Fruit fly (Drosophila melanogaster) whole organism, prepupa: Measurements from ENCODE around the gene CG17776.

Experiments
- Blimp-1 ChIP-seq: fragments of 200-800 bp; sonication (Bioruptor generic); optimal IDR thresholded peaks from 3 replicates; lab custom pipeline; 2017; ENCODE audit warnings: missing biosample characterization, missing genetic modification characterization, mild to moderate bottlenecking, moderate library complexity, missing genetic modification reagents
- CG10631 ChIP-seq: fragments of 200-800 bp; sonication (Bioruptor generic); optimal IDR thresholded peaks from 2 replicates; lab custom pipeline; 2016; ENCODE audit warnings: missing biosample characterization, missing genetic modification characterization
- CG10669 ChIP-seq: fragments of 200-800 bp; sonication (Bioruptor generic); optimal IDR thresholded peaks from 3 replicates; lab custom pipeline; 2018; ENCODE audit warnings: missing biosample characterization, mild to moderate bottlenecking, missing genetic modification characterization, moderate library complexity
- CG11294 ChIP-seq: fragments of 200-800 bp; sonication (Bioruptor generic); IDR thresholded peaks from 2 replicates; pipeline ENCODE4 v1.3.6; 2022; ENCODE audit warnings: missing biosample characterization, missing genetic modification characterization
- CG11902 ChIP-seq: fragments of 200-800 bp; sonication (Bioruptor generic); optimal IDR thresholded peaks from 3 replicates; lab custom pipeline; 2016; ENCODE audit warnings: missing biosample characterization, missing genetic modification characterization
- CG15336 ChIP-seq: fragments of 200-800 bp; sonication (Bioruptor generic); IDR thresholded peaks from 2 replicates; pipeline ENCODE4 v1.3.6; 2022; ENCODE audit warnings: missing biosample characterization, missing genetic modification characterization
- CG1621 ChIP-seq: fragments of 200-800 bp; sonication (Bioruptor generic); optimal IDR thresholded peaks from 3 replicates; lab custom pipeline; 2018; ENCODE audit warnings: missing biosample characterization, mild to moderate bottlenecking, missing genetic modification characterization
- CG16779 ChIP-seq: fragments of 200-800 bp; sonication (Bioruptor generic); optimal IDR thresholded peaks from 3 replicates; lab custom pipeline; 2017; ENCODE audit warnings: missing biosample characterization, mild to moderate bottlenecking, missing genetic modification characterization
- CG32006 ChIP-seq: fragments of 200-800 bp; sonication (Bioruptor generic); optimal IDR thresholded peaks from 3 replicates; lab custom pipeline; 2017; ENCODE audit warnings: missing biosample characterization, mild to moderate bottlenecking, missing genetic modification characterization
- CG34406 ChIP-seq: fragments of 200-800 bp; sonication (Bioruptor generic); optimal IDR thresholded peaks from 3 replicates; lab custom pipeline; 2016; ENCODE audit warnings: missing biosample characterization, missing genetic modification characterization
- CG3919 ChIP-seq: fragments of 200-800 bp; sonication (Bioruptor generic); optimal IDR thresholded peaks from 3 replicates; lab custom pipeline; 2016; ENCODE audit warnings: missing biosample characterization, missing genetic modification characterization
- CG4318 ChIP-seq: fragments of 200-800 bp; sonication (Bioruptor generic); optimal IDR thresholded peaks from 3 replicates; lab custom pipeline; 2017; ENCODE audit warnings: missing biosample characterization, mild to moderate bottlenecking, missing genetic modification characterization
- CG6163 ChIP-seq: fragments of 200-800 bp; sonication (Bioruptor generic); IDR thresholded peaks from 3 replicates; pipeline ENCODE4 v1.3.6; 2022; ENCODE audit warnings: missing biosample characterization, missing genetic modification characterization
- CG6276 ChIP-seq: fragments of 200-800 bp; sonication (Bioruptor generic); optimal IDR thresholded peaks from 2 replicates; lab custom pipeline; 2017; ENCODE audit warnings: missing biosample characterization, mild to moderate bottlenecking, missing genetic modification characterization
- CG6808 ChIP-seq: fragments of 200-800 bp; sonication (Bioruptor generic); optimal IDR thresholded peaks from 3 replicates; lab custom pipeline; 2017; ENCODE audit warnings: missing biosample characterization, missing genetic modification characterization, mild to moderate bottlenecking, moderate library complexity, missing genetic modification reagents
- CG6854 ChIP-seq: fragments of 200-800 bp; sonication (Bioruptor generic); optimal IDR thresholded peaks from 2 replicates; lab custom pipeline; 2017; ENCODE audit warnings: missing biosample characterization, mild to moderate bottlenecking, missing genetic modification characterization
- CG7368 ChIP-seq: fragments of 200-800 bp; sonication (Bioruptor generic); optimal IDR thresholded peaks from 3 replicates; lab custom pipeline; 2016; ENCODE audit warnings: missing biosample characterization, missing genetic modification characterization
- CG8319 ChIP-seq: fragments of 200-800 bp; sonication (Bioruptor generic); optimal IDR thresholded peaks from 3 replicates; lab custom pipeline; 2016; ENCODE audit warnings: missing biosample characterization, missing genetic modification characterization
- Eip93F ChIP-seq: fragments of 200-800 bp; sonication (Bioruptor generic); optimal IDR thresholded peaks from 2 replicates; lab custom pipeline; 2016; ENCODE audit warnings: missing biosample characterization, mild to moderate bottlenecking, missing genetic modification characterization
- Gug ChIP-seq: fragments of 200-800 bp; sonication (Bioruptor generic); IDR thresholded peaks from 2 replicates; pipeline ENCODE4 v1.3.6; 2022; ENCODE audit warnings: missing biosample characterization, missing genetic modification characterization
- Hr38 ChIP-seq: sonication (Bioruptor generic); optimal IDR thresholded peaks from 2 replicates; lab custom pipeline; 2016; ENCODE audit warnings: missing biosample characterization, missing genetic modification characterization
- Hr39 ChIP-seq: fragments of 200-800 bp; sonication (Bioruptor generic); optimal IDR thresholded peaks from 2 replicates; lab custom pipeline; 2016; ENCODE audit warnings: missing biosample characterization, missing genetic modification characterization
- Hr4 ChIP-seq: fragments of 200-800 bp; sonication (Bioruptor generic); optimal IDR thresholded peaks from 3 replicates; lab custom pipeline; 2016; ENCODE audit warnings: missing biosample characterization, missing genetic modification characterization
- Lpt ChIP-seq: fragments of 200-800 bp; sonication (Bioruptor generic); optimal IDR thresholded peaks from 3 replicates; lab custom pipeline; 2016; ENCODE audit warnings: missing biosample characterization, missing genetic modification characterization
- Met ChIP-seq: fragments of 200-800 bp; sonication (Bioruptor generic); optimal IDR thresholded peaks from 3 replicates; lab custom pipeline; 2016; ENCODE audit warnings: missing biosample characterization, missing genetic modification characterization
- Smox ChIP-seq: fragments of 200-800 bp; sonication (Bioruptor generic); optimal IDR thresholded peaks from 3 replicates; lab custom pipeline; 2016; ENCODE audit warnings: missing biosample characterization, missing genetic modification characterization
- Sox102F ChIP-seq: fragments of 200-800 bp; sonication (Bioruptor generic); optimal IDR thresholded peaks from 2 replicates; lab custom pipeline; 2016; ENCODE audit warnings: missing biosample characterization, mild to moderate bottlenecking, missing genetic modification characterization
- Sox15 ChIP-seq: fragments of 200-800 bp; sonication (Bioruptor generic); optimal IDR thresholded peaks from 3 replicates; lab custom pipeline; 2016; ENCODE audit warnings: missing biosample characterization, missing genetic modification characterization
- achi ChIP-seq: fragments of 200-800 bp; sonication (Bioruptor generic); optimal IDR thresholded peaks from 3 replicates; lab custom pipeline; 2016; ENCODE audit warnings: missing biosample characterization, missing genetic modification characterization
- dac ChIP-seq: fragments of 200-800 bp; sonication (Bioruptor generic); optimal IDR thresholded peaks from 2 replicates; lab custom pipeline; 2017; ENCODE audit warnings: missing biosample characterization, mild to moderate bottlenecking, missing genetic modification characterization
- dsx ChIP-seq: fragments of 200-800 bp; optimal IDR thresholded peaks from 3 replicates; lab custom pipeline; 2019; ENCODE audit warnings: missing biosample characterization, mild to moderate bottlenecking, missing genetic modification characterization, moderate library complexity; ENCODE audit not compliant: poor library complexity, severe bottlenecking
- eg ChIP-seq: fragments of 200-800 bp; sonication (Bioruptor generic); IDR thresholded peaks from 3 replicates; pipeline ENCODE4 v1.3.6; 2022; ENCODE audit warnings: missing biosample characterization, missing genetic modification characterization
- esn ChIP-seq: fragments of 200-800 bp; sonication (Bioruptor generic); optimal IDR thresholded peaks from 2 replicates; lab custom pipeline; 2016; ENCODE audit warnings: missing biosample characterization, mild to moderate bottlenecking, missing genetic modification characterization, moderate library complexity
- fd59A ChIP-seq: fragments of 200-800 bp; sonication (Bioruptor generic); optimal IDR thresholded peaks from 2 replicates; lab custom pipeline; 2017; ENCODE audit warnings: missing biosample characterization, mild to moderate bottlenecking, missing genetic modification characterization, missing genetic modification reagents
- salr ChIP-seq, 2 experiments: fragments of 200-800 bp; sonication (Bioruptor generic); optimal IDR thresholded peaks; 3 replicates each; lab custom pipeline; 2016 to 2018; ENCODE audit warnings: missing biosample characterization in 2 of 2, missing genetic modification characterization in 2 of 2, mild to moderate bottlenecking in 1 of 2
- spab ChIP-seq: fragments of 200-800 bp; sonication (Bioruptor generic); optimal IDR thresholded peaks from 2 replicates; lab custom pipeline; 2017; ENCODE audit warnings: missing biosample characterization, mild to moderate bottlenecking, missing genetic modification characterization, missing genetic modification reagents
- ss ChIP-seq, 2 experiments: fragments of 200-800 bp; sonication (Bioruptor generic); optimal IDR thresholded peaks; 2 replicates in 1 of 2; 3 replicates in 1 of 2; lab custom pipeline; 2017 to 2018; ENCODE audit warnings: mild to moderate bottlenecking in 2 of 2, missing biosample characterization in 2 of 2, missing genetic modification characterization in 2 of 2, moderate library complexity in 1 of 2

The CG17776 gene

DNA sequence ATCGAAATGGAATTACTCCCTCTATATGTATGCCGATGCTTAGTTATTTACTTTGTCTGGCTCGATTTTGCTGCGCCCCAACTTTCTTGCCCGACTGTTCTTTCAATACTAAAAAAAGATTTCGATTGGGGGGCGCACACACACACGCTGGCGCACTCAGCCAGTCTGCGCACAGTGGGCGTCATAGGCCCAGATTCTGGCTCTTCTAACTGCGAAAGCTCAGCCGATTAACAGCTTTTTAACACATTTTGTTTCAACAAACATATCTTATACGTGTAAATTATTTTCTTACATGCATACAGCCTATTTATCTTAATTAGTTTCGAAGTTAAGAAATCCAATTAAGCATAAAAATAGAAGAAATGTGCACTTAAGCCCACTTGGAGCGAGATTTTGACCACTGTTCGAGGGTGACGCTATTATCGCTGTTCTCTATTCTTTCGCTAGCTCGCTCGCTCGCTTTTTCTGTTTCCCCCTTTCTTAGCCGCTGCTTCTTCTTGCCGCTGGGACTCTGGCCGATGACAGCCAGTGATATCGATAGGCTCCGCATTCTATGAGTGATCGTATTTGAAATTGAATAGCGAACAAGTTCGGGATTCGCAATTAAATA lies 37.8 kb downstream of the CG17776 start, which contains the start of gene Vinc (continued):
- TF ChIP-seq CG4318 (GFP tag; lab: Kevin White, UChicago), result no peak
- TF ChIP-seq CG6163 (GFP tag; lab: Robert Waterston, UW), result peak; percentile 84
- peak in 1 of 2 experiments; percentile 37 for TF ChIP-seq salr (GFP tag; optimal IDR thresholded peaks at IDR 0.05; lab: Kevin White, UChicago)
- peak; percentile 93 for TF ChIP-seq CG10669 (GFP tag; lab: Kevin White, UChicago)
- peak; percentile 67 for TF ChIP-seq Sox15 (GFP tag; lab: Kevin White, UChicago)
- no peak for TF ChIP-seq Hr4 (GFP tag; lab: Kevin White, UChicago)
- peak; percentile 66; the same call in 1 of the 2 replicates for TF ChIP-seq CG11294 (GFP tag; lab: Robert Waterston, UW)
- peak; percentile 89 to 93 for TF ChIP-seq ss (GFP tag; optimal IDR thresholded peaks at IDR 0.05; lab: Kevin White, UChicago)
- peak; percentile 71 for TF ChIP-seq Blimp-1 (GFP tag; lab: Kevin White, UChicago)
- TF ChIP-seq CG34406 (GFP tag; lab: Kevin White, UChicago), result peak; percentile 73
- peak; percentile 69 for TF ChIP-seq fd59A (GFP tag; lab: Kevin White, UChicago)
- no peak for TF ChIP-seq achi (GFP tag; lab: Kevin White, UChicago)
- no peak for TF ChIP-seq Sox102F (GFP tag; lab: Kevin White, UChicago)
- TF ChIP-seq CG3919 (GFP tag; lab: Kevin White, UChicago), result peak; percentile 90
- TF ChIP-seq eg, result peak; percentile 86
- TF ChIP-seq CG11902 (GFP tag; lab: Kevin White, UChicago), result peak; percentile 79
- TF ChIP-seq CG6854 (GFP tag; lab: Kevin White, UChicago), result peak; percentile 80
- TF ChIP-seq dsx, result peak; percentile 89
- no peak for TF ChIP-seq Hr38 (GFP tag; lab: Kevin White, UChicago)
- TF ChIP-seq spab, result peak; percentile 87
- peak; percentile 79 for TF ChIP-seq Hr39
- TF ChIP-seq Eip93F, result peak; percentile 85
- peak; percentile 84 for TF ChIP-seq esn (GFP tag; lab: Kevin White, UChicago)
- no peak for TF ChIP-seq Smox
- TF ChIP-seq Met (GFP tag; lab: Kevin White, UChicago), result peak; percentile 92
- TF ChIP-seq Gug (GFP tag; lab: Robert Waterston, UW), result peak; percentile 82
- TF ChIP-seq CG6808, result peak; percentile 93
- peak; percentile 91 for TF ChIP-seq CG6276 (GFP tag; lab: Kevin White, UChicago)
- TF ChIP-seq CG8319 (GFP tag; lab: Kevin White, UChicago), result peak; percentile 85
- TF ChIP-seq, all 60 proteins: peak for 49

DNA sequence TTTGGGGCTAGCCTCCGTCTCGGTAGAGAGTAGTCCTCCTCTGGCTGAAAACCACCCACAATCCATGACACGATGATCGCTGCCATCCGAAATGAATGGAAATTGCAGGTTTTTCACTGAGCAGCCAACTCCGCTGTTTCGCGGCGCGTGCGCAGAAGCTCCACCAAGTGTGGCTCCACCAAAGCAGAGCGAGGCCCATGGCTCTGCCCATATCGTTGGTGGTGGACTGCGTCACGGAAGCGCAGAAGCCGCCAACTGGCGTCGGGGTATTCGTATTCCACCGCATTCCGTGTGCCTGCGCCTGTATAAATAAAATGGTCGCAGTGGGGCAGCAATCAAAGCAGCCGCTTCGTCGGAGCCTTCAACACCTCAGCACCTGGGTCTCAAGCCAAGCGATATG lies 38.9 kb downstream of the CG17776 start, which contains the start of gene CG14052:
Gene CG14052, plus strand, starts transcription at position 301 of the 400 bp plus-strand sequence.
- TF ChIP-seq Lpt (GFP tag; lab: Kevin White, UChicago) (no peak), fd59A (GFP tag; lab: Kevin White, UChicago) (no peak), dac (GFP tag; lab: Kevin White, UChicago) (no peak), CG15336 (no peak), CG16779 (tag; lab: Kevin White, UChicago) (no peak), Eip93F (no peak), CG7368 (GFP tag; lab: Kevin White, UChicago) (no peak), CG1621 (tag; lab: Kevin White, UChicago) (no peak), CG10631 (GFP tag; lab: Kevin White, UChicago) (no peak)

DNA sequence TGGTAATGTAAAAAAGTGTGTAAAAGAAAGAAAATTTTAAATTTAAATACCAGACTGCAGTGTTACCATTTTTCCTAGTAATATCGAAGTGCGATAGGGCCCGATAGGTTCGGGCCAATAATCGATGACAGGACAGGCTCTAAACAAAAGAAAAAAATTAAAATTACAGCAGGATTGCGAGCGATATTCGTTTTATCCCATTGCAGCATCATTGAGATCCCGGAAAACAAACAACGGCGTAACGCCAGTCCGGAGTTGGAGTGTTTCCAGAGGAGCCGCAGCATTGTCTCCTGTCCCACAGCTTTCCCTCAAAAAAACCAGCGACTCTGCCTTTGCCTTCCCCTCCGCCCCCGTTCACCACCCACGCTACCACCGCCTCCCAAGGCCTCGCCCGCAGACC lies 40.6 kb downstream of the CG17776 start, which contains the start of gene pcx:
Gene pcx, plus strand, starts transcription at position 159 of the 400 bp plus-strand sequence.
- TF ChIP-seq CG15336 (0 out of 2 replicates have a peak, but pooled peaks have one; percentile 17), CG32006 (no peak)
